Worm (Caenorhabditis elegans) whole organism, L3 larva: ENCODE data around the gene glr-7.

Experiments used
- R02D3.7 ChIP-seq: fragments of 150-350 bp; optimal IDR thresholded peaks from 2 replicates; lab custom pipeline; 2014; ENCODE audit warnings: missing biosample characterization, missing genetic modification characterization
- ZK546.5 ChIP-seq: sonication (generic microtip); optimal IDR thresholded peaks from 2 replicates; lab custom pipeline; 2017; ENCODE audit warnings: missing biosample characterization, missing genetic modification characterization
- aly-2 ChIP-seq: fragments of 150-350 bp; optimal IDR thresholded peaks from 2 replicates; lab custom pipeline; 2014; ENCODE audit warnings: missing biosample characterization, missing genetic modification characterization
- ama-1 ChIP-seq: fragments of 150-350 bp; optimal IDR thresholded peaks from 2 replicates; lab custom pipeline; 2018
- ceh-16 ChIP-seq: sonication (generic microtip); optimal IDR thresholded peaks from 2 replicates; lab custom pipeline; 2017; ENCODE audit warnings: missing biosample characterization, missing genetic modification characterization
- ceh-82 ChIP-seq: fragments of 150-350 bp; optimal IDR thresholded peaks from 2 replicates; lab custom pipeline; 2014; ENCODE audit warnings: missing biosample characterization, missing genetic modification characterization
- ceh-9 ChIP-seq: sonication (generic microtip); optimal IDR thresholded peaks from 2 replicates; lab custom pipeline; 2018; ENCODE audit warnings: missing biosample characterization, missing genetic modification characterization
- daf-12 ChIP-seq: fragments of 150-350 bp; optimal IDR thresholded peaks from 2 replicates; lab custom pipeline; 2014; ENCODE audit warnings: missing biosample characterization, missing genetic modification reagents, missing genetic modification characterization
- egl-27 ChIP-seq: sonication (generic microtip); optimal IDR thresholded peaks from 4 replicates; lab custom pipeline; 2017; ENCODE audit warnings: missing biosample characterization, missing genetic modification reagents, missing genetic modification characterization
- egl-5 ChIP-seq: fragments of 150-350 bp; optimal IDR thresholded peaks from 2 replicates; lab custom pipeline; 2017; ENCODE audit warnings: missing biosample characterization, missing genetic modification reagents, missing genetic modification characterization, inconsistent platforms
- elt-1 ChIP-seq: fragments of 150-350 bp; optimal IDR thresholded peaks from 2 replicates; lab custom pipeline; 2014; ENCODE audit warnings: missing biosample characterization, missing genetic modification characterization
- elt-2 ChIP-seq: sonication (generic microtip); optimal IDR thresholded peaks from 2 replicates; lab custom pipeline; 2016; ENCODE audit warnings: missing genetic modification reagents, mild to moderate bottlenecking, missing genetic modification characterization, missing compliant biosample characterization
- elt-3 ChIP-seq, 3 experiments: fragments of 150-350 bp in 1 of 3; sonication (generic microtip) in 2 of 3; optimal IDR thresholded peaks; 2 replicates in 2 of 3; 4 replicates in 1 of 3; lab custom pipeline; 2014 to 2017; ENCODE audit warnings: missing biosample characterization in 3 of 3, missing genetic modification characterization in 3 of 3
- eor-1 ChIP-seq, 2 experiments: fragments of 150-350 bp; optimal IDR thresholded peaks; 2 replicates each; lab custom pipeline; 2014 to 2018; ENCODE audit warnings: missing biosample characterization in 2 of 2, missing genetic modification characterization in 2 of 2
- fkh-10 ChIP-seq: sonication (generic microtip); optimal IDR thresholded peaks from 2 replicates; lab custom pipeline; 2017; ENCODE audit warnings: missing biosample characterization, missing genetic modification reagents, missing genetic modification characterization
- fos-1 ChIP-seq: fragments of 150-350 bp; optimal IDR thresholded peaks from 2 replicates; lab custom pipeline; 2014; ENCODE audit warnings: missing biosample characterization, missing genetic modification characterization
- jun-1 ChIP-seq: fragments of 150-350 bp; optimal IDR thresholded peaks from 2 replicates; lab custom pipeline; 2014; ENCODE audit warnings: missing biosample characterization, missing genetic modification reagents, missing genetic modification characterization
- lin-39 ChIP-seq: fragments of 150-350 bp; optimal IDR thresholded peaks from 2 replicates; lab custom pipeline; 2018; ENCODE audit warnings: missing biosample characterization, missing genetic modification reagents, missing genetic modification characterization
- mdl-1 ChIP-seq: fragments of 150-350 bp; optimal IDR thresholded peaks from 2 replicates; lab custom pipeline; 2014; ENCODE audit warnings: missing biosample characterization, missing genetic modification characterization
- nfya-1 ChIP-seq: sonication (generic microtip); optimal IDR thresholded peaks from 2 replicates; lab custom pipeline; 2017; ENCODE audit warnings: missing genetic modification characterization, mild to moderate bottlenecking, missing compliant biosample characterization, antibody characterized with exemption, moderate library complexity; ENCODE audit not compliant: insufficient read depth
- nhr-11 ChIP-seq: fragments of 150-350 bp; optimal IDR thresholded peaks from 2 replicates; lab custom pipeline; 2014; ENCODE audit warnings: missing biosample characterization, missing genetic modification characterization
- nhr-12 ChIP-seq: fragments of 150-350 bp; optimal IDR thresholded peaks from 2 replicates; lab custom pipeline; 2014; ENCODE audit warnings: missing biosample characterization, missing genetic modification characterization
- nhr-23 ChIP-seq: fragments of 150-350 bp; optimal IDR thresholded peaks from 2 replicates; lab custom pipeline; 2014; ENCODE audit warnings: missing biosample characterization, missing genetic modification reagents, missing genetic modification characterization
- nhr-237 ChIP-seq: fragments of 150-350 bp; optimal IDR thresholded peaks from 2 replicates; lab custom pipeline; 2014; ENCODE audit warnings: missing biosample characterization, missing genetic modification characterization
- nhr-25 ChIP-seq: sonication (generic microtip); optimal IDR thresholded peaks from 2 replicates; lab custom pipeline; 2017; ENCODE audit warnings: missing biosample characterization, missing genetic modification characterization
- nhr-67 ChIP-seq: fragments of 150-350 bp; optimal IDR thresholded peaks from 2 replicates; lab custom pipeline; 2014; ENCODE audit warnings: missing biosample characterization, missing genetic modification characterization
- nhr-76 ChIP-seq: fragments of 150-350 bp; sonication (generic microtip); optimal IDR thresholded peaks from 5 replicates; lab custom pipeline; 2014; ENCODE audit warnings: missing biosample characterization, missing genetic modification characterization
- nhr-77 ChIP-seq: fragments of 150-350 bp; optimal IDR thresholded peaks from 2 replicates; lab custom pipeline; 2014; ENCODE audit warnings: missing biosample characterization, missing genetic modification characterization
- pha-4 ChIP-seq: fragments of 150-350 bp; optimal IDR thresholded peaks from 2 replicates; lab custom pipeline; 2014; ENCODE audit warnings: missing biosample characterization, missing genetic modification reagents, missing genetic modification characterization
- pqm-1 ChIP-seq: fragments of 150-350 bp; optimal IDR thresholded peaks from 2 replicates; lab custom pipeline; 2017; ENCODE audit warnings: missing biosample characterization, missing genetic modification characterization, inconsistent platforms
- sea-2 ChIP-seq: fragments of 150-350 bp; sonication (generic microtip); optimal IDR thresholded peaks from 4 replicates; lab custom pipeline; 2014; ENCODE audit warnings: missing biosample characterization, missing genetic modification reagents, missing genetic modification characterization
- skn-1 ChIP-seq: fragments of 150-350 bp; optimal IDR thresholded peaks from 2 replicates; lab custom pipeline; 2014; ENCODE audit warnings: missing biosample characterization, missing genetic modification characterization
- snpc-4 ChIP-seq: fragments of 150-350 bp; optimal IDR thresholded peaks from 2 replicates; lab custom pipeline; 2014; ENCODE audit warnings: missing biosample characterization, missing genetic modification characterization
- tbx-2 ChIP-seq: sonication (generic microtip); optimal IDR thresholded peaks from 2 replicates; lab custom pipeline; 2016; ENCODE audit warnings: mild to moderate bottlenecking, missing genetic modification characterization, missing compliant biosample characterization
- unc-39 ChIP-seq: sonication (generic microtip); optimal IDR thresholded peaks from 4 replicates; lab custom pipeline; 2017; ENCODE audit warnings: missing biosample characterization, missing genetic modification characterization
- unc-62 ChIP-seq: fragments of 150-350 bp; sonication (generic microtip); optimal IDR thresholded peaks from 4 replicates; lab custom pipeline; 2014; ENCODE audit warnings: missing biosample characterization, missing genetic modification reagents, missing genetic modification characterization
- zag-1 ChIP-seq: fragments of 150-350 bp; optimal IDR thresholded peaks from 2 replicates; lab custom pipeline; 2014; ENCODE audit warnings: missing biosample characterization, missing genetic modification characterization
- ztf-4 ChIP-seq: fragments of 150-350 bp; optimal IDR thresholded peaks from 2 replicates; lab custom pipeline; 2014; ENCODE audit warnings: missing biosample characterization, missing genetic modification characterization

Gene glr-7

DNA sequence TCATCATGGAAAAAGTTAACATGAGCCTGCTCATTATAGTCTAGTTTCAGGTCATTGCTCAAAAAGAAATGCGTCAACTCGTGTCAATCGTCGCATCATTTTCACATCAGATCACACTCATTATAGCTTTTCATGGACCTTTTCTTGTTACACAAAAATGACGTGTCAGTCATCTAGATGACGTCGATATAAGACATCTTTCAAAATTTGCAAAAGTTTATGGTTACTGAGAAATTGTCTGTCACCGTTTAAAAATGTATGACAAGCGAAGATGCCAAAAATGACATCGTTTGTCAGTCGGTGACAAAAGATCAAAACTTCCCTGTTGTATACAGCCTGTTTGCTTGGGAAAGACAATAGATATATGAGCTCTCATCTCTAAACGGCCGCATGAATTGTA, 21.5 kb upstream of the glr-7 start:
- TF ChIP-seq unc-39 (tag; lab: Kevin White, UChicago) (no peak), pqm-1 (no peak), R02D3.7 (tag; lab: Kevin White, UChicago) (no peak), aly-2 (no peak), zag-1 (tag; lab: Kevin White, UChicago) (no peak), ceh-16 (tag; lab: Kevin White, UChicago) (no peak), nhr-67 (tag; lab: Kevin White, UChicago) (no peak), unc-62 (GFP tag; lab: Kevin White, UChicago) (no peak), elt-2 (tag; lab: Kevin White, UChicago) (no peak), pha-4 (no peak), ZK546.5 (tag; lab: Kevin White, UChicago) (no peak), nhr-11 (no peak), snpc-4 (no peak), nhr-237 (tag; lab: Kevin White, UChicago) (no peak), nhr-77 (tag; lab: Kevin White, UChicago) (no peak), fos-1 (tag; lab: Kevin White, UChicago) (no peak), nfya-1 (tag; lab: Kevin White, UChicago) (no peak), skn-1 (tag; lab: Kevin White, UChicago) (no peak), eor-1 (tag; optimal IDR thresholded peaks at IDR 0.05; lab: Kevin White, UChicago) (no peak)

DNA sequence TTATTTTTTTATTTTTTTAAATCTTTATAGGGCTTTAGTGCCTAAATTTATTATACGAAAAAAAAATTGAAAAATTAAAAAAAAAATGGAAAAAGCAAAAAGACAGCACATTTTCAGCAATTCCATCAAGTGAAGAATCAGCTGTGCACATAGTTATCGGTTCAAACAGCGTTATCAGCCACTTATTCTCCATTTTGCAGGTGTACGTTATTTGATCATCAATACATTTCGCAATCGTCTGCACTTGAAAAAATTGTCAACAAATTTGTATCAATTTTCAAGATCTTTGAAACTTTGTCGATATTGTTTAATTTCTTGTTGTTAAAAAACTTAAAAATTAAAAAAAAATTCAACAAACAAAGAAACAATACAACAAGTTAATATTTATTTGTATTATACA, 20.1 kb upstream of the glr-7 start:
- TF ChIP-seq elt-2 (tag; lab: Kevin White, UChicago) (peak; percentile 65), pqm-1 (peak; percentile 40), pha-4 (peak; percentile 41), ceh-82 (tag; lab: Kevin White, UChicago) (no peak)

DNA sequence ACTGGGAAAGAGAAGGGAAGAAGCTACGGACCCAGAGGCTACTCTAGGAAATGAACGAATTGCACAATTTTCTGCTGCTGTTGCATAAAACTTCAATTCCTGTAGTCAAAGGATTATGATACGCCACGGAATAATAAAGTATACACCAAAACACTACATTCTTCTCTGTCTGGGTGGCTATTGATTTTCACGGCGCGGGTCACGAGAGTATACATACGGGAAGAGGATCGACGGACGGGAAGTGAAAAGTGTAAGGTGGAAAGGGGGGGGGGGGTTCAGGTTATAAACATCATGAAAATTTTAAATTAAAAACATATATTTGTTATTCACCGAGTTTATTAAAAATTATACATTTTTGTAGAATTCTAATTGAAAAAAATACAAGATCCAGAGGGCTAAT, 19.6 kb upstream of the glr-7 start:
- peak; percentile 6 for TF ChIP-seq nfya-1 (tag; lab: Kevin White, UChicago)
- TF ChIP-seq mdl-1 (tag; lab: Kevin White, UChicago): no peak

DNA sequence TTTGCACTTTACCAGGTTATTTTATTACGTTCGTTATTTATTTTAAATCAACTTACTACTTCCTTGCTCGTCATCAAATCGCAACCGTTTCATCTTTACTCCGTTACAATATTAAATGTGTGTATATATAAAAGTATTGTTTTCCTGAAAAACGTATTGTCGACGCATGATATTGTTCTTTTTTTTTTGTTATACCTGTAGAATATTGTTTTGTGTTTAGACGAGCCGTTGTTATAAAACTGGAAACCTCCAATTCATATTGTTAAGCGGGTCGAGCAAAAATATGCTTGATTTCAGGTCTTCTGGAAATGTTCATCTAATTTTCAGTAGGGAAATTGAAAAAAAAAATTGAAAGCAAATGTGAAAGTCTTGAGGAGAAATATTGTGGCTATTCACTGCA, 19.2 kb upstream of the glr-7 start, which contains the start of gene gid-2:
gid-2 (minus strand) TSS at position 101 of the 400 bp plus-strand sequence.
- TF ChIP-seq nhr-237 (tag; lab: Kevin White, UChicago) (no peak), unc-62 (GFP tag; lab: Kevin White, UChicago) (no peak), elt-1 (tag; lab: Kevin White, UChicago) (no peak), nfya-1 (tag; lab: Kevin White, UChicago) (no peak), daf-12 (no peak), ztf-4 (tag; lab: Kevin White, UChicago) (no peak), aly-2 (no peak), ama-1 (lab: Kevin White, UChicago) (no peak), zag-1 (tag; lab: Kevin White, UChicago) (no peak), sea-2 (no peak), ceh-16 (tag; lab: Kevin White, UChicago) (no peak), egl-27 (tag; lab: Kevin White, UChicago) (no peak), elt-3 (tag; optimal IDR thresholded peaks at IDR 0.05; lab: Kevin White, UChicago) (no peak), tbx-2 (tag; lab: Kevin White, UChicago) (no peak), nhr-12 (no peak), egl-5 (tag; lab: Kevin White, UChicago) (no peak), jun-1 (no peak), nhr-23 (tag; lab: Kevin White, UChicago) (no peak)

DNA sequence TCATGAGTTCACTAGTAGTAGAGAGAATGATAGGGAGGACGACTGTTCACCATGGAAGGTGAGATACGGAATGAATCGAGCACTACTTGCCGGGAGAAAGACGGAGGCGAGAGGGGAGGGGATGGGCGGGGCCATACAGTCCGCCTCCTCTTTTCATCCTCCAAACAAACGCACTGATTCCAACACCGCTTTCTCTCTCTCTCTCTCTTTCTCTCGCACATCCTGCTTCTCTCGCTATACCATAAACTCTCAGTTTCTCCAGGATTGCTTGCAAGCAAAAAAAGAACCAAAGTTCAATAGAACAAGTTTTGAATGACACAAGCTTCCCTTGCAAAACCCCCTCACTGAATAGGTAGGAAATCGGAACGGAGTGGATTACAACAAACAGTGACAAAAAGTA, 15.7 kb upstream of the glr-7 start:
- TF ChIP-seq nhr-23 (tag; lab: Kevin White, UChicago) (no peak), R02D3.7 (tag; lab: Kevin White, UChicago) (no peak), ceh-9 (tag; lab: Kevin White, UChicago) (no peak), lin-39 (no peak), unc-39 (tag; lab: Kevin White, UChicago) (no peak), aly-2 (no peak), tbx-2 (tag; lab: Kevin White, UChicago) (no peak), nhr-77 (tag; lab: Kevin White, UChicago) (no peak), nhr-76 (tag; lab: Kevin White, UChicago) (no peak), ztf-4 (tag; lab: Kevin White, UChicago) (no peak), fkh-10 (GFP tag; lab: Kevin White, UChicago) (no peak), pha-4 (peak; percentile 16), daf-12 (no peak), ama-1 (lab: Kevin White, UChicago) (peak; percentile 24), nhr-12 (no peak), elt-3 (tag; optimal IDR thresholded peaks at IDR 0.05; lab: Kevin White, UChicago) (no peak), nfya-1 (tag; lab: Kevin White, UChicago) (peak; percentile 10), nhr-25 (tag; lab: Kevin White, UChicago) (no peak)
